Fruit fly (Drosophila melanogaster) whole organism, embryonic: Measurements from ENCODE around the gene Sec24CD.

Experiments
- Abd-B ChIP-seq: fragments of 200-800 bp; sonication (Bioruptor generic); optimal IDR thresholded peaks from 2 replicates; lab custom pipeline; 2018; ENCODE audit warnings: missing biosample characterization, mild to moderate bottlenecking, missing genetic modification characterization, moderate library complexity
- Atf-2 ChIP-seq: fragments of 200-800 bp; sonication (Bioruptor generic); optimal IDR thresholded peaks from 2 replicates; lab custom pipeline; 2016; ENCODE audit warnings: missing biosample characterization, missing genetic modification characterization
- B-H2 ChIP-seq: fragments of 200-800 bp; sonication (Bioruptor generic); optimal IDR thresholded peaks from 2 replicates; lab custom pipeline; 2018; ENCODE audit warnings: missing biosample characterization, mild to moderate bottlenecking, missing genetic modification characterization
- CG10209 ChIP-seq: fragments of 200-800 bp; sonication (Bioruptor generic); optimal IDR thresholded peaks from 3 replicates; lab custom pipeline; 2017; ENCODE audit warnings: missing biosample characterization, mild to moderate bottlenecking, missing genetic modification characterization, missing genetic modification reagents
- CG10321 ChIP-seq: fragments of 200-800 bp; sonication (Bioruptor generic); IDR thresholded peaks from 2 replicates; pipeline ENCODE4 v1.3.6; 2022; ENCODE audit warnings: missing biosample characterization, missing genetic modification characterization
- CG10366 ChIP-seq: fragments of 200-800 bp; sonication (Bioruptor generic); IDR thresholded peaks from 2 replicates; pipeline ENCODE4 v1.3.6; 2022; ENCODE audit warnings: missing biosample characterization, missing genetic modification characterization
- CG10543 ChIP-seq: fragments of 200-800 bp; sonication (Bioruptor generic); optimal IDR thresholded peaks from 3 replicates; lab custom pipeline; 2017; ENCODE audit warnings: missing biosample characterization, mild to moderate bottlenecking, missing genetic modification characterization, moderate library complexity
- CG11723 ChIP-seq: fragments of 200-800 bp; sonication (Bioruptor generic); optimal IDR thresholded peaks from 2 replicates; lab custom pipeline; 2017; ENCODE audit warnings: missing biosample characterization, mild to moderate bottlenecking, missing genetic modification characterization
- CG13287 ChIP-seq: fragments of 200-800 bp; sonication (Bioruptor generic); IDR thresholded peaks from 2 replicates; pipeline ENCODE4 v1.3.6; 2022; ENCODE audit warnings: missing biosample characterization, missing genetic modification characterization; ENCODE audit not compliant: partially characterized antibody
- CG17359 ChIP-seq: fragments of 200-800 bp; sonication (Bioruptor generic); optimal IDR thresholded peaks from 3 replicates; lab custom pipeline; 2018; ENCODE audit warnings: missing biosample characterization, mild to moderate bottlenecking, missing genetic modification characterization, moderate library complexity
- CG17568 ChIP-seq: fragments of 200-800 bp; sonication (Bioruptor generic); optimal IDR thresholded peaks from 2 replicates; lab custom pipeline; 2018; ENCODE audit warnings: missing biosample characterization, mild to moderate bottlenecking, missing genetic modification characterization, moderate library complexity
- CG2889 ChIP-seq: fragments of 200-800 bp; sonication (Bioruptor generic); IDR thresholded peaks from 3 replicates; pipeline ENCODE4 v1.3.6; 2022; ENCODE audit warnings: missing biosample characterization, missing genetic modification characterization
- CG31441 ChIP-seq: fragments of 200-800 bp; sonication (Bioruptor generic); IDR thresholded peaks from 2 replicates; pipeline ENCODE4 v1.3.6; 2022; ENCODE audit warnings: missing biosample characterization, missing genetic modification characterization
- CG3726 ChIP-seq: fragments of 200-800 bp; sonication (Bioruptor generic); IDR thresholded peaks from 3 replicates; pipeline ENCODE4, ENCODE4 v1.3.6; 2022; ENCODE audit warnings: missing biosample characterization, missing genetic modification characterization
- CG3838 ChIP-seq: fragments of 200-800 bp; sonication (Bioruptor generic); optimal IDR thresholded peaks from 3 replicates; lab custom pipeline; 2016; ENCODE audit warnings: missing biosample characterization, missing genetic modification characterization
- CG6175 ChIP-seq: fragments of 200-800 bp; sonication (Bioruptor generic); IDR thresholded peaks from 3 replicates; pipeline ENCODE4 v1.3.6; 2022; ENCODE audit warnings: missing biosample characterization, missing genetic modification characterization
- CG6254 ChIP-seq: fragments of 200-800 bp; sonication (Bioruptor generic); optimal IDR thresholded peaks from 3 replicates; lab custom pipeline; 2017; ENCODE audit warnings: mild to moderate bottlenecking, missing biosample characterization, missing genetic modification reagents, missing genetic modification characterization
- CG6791 ChIP-seq: fragments of 200-800 bp; sonication (Bioruptor generic); IDR thresholded peaks from 3 replicates; pipeline ENCODE4 v1.3.6; 2022; ENCODE audit warnings: missing biosample characterization, missing genetic modification characterization; ENCODE audit not compliant: partially characterized antibody
- CG8478 ChIP-seq: fragments of >200 bp; optimal IDR thresholded peaks from 2 replicates; lab custom pipeline; 2018
- CG9932 ChIP-seq: fragments of 200-800 bp; sonication (Bioruptor generic); IDR thresholded peaks from 2 replicates; pipeline ENCODE4 v1.3.6; 2022; ENCODE audit warnings: missing biosample characterization, missing genetic modification characterization
- Dek ChIP-seq: fragments of 200-800 bp; sonication (Bioruptor generic); optimal IDR thresholded peaks from 3 replicates; lab custom pipeline; 2019; ENCODE audit warnings: missing biosample characterization, mild to moderate bottlenecking, missing genetic modification characterization, moderate library complexity
- E2f2 ChIP-seq: fragments of 200-800 bp; sonication (Bioruptor generic); IDR thresholded peaks from 2 replicates; pipeline ENCODE4 v1.3.6; 2022; ENCODE audit warnings: missing biosample characterization, missing genetic modification characterization
- Hmr ChIP-seq: fragments of 200-800 bp; sonication (Bioruptor generic); optimal IDR thresholded peaks from 3 replicates; lab custom pipeline; 2017; ENCODE audit warnings: mild to moderate bottlenecking, missing biosample characterization, missing genetic modification reagents, missing genetic modification characterization
- Sry-δ ChIP-seq: fragments of 200-800 bp; sonication (Bioruptor generic); optimal IDR thresholded peaks from 2 replicates; lab custom pipeline; 2016; ENCODE audit warnings: missing biosample characterization, missing genetic modification characterization
- Vsx1 ChIP-seq: fragments of 200-800 bp; sonication (Bioruptor generic); optimal IDR thresholded peaks from 2 replicates; lab custom pipeline; 2017; ENCODE audit warnings: missing biosample characterization, mild to moderate bottlenecking, missing genetic modification characterization, missing genetic modification reagents
- Xrp1 ChIP-seq: fragments of 200-800 bp; sonication (Bioruptor generic); IDR thresholded peaks from 2 replicates; pipeline ENCODE4 v1.3.6; 2022; ENCODE audit warnings: missing biosample characterization, missing genetic modification characterization
- caup ChIP-seq: fragments of 200-800 bp; sonication (Bioruptor generic); optimal IDR thresholded peaks from 3 replicates; lab custom pipeline; 2017; ENCODE audit warnings: missing biosample characterization, mild to moderate bottlenecking, missing genetic modification characterization, moderate library complexity; ENCODE audit not compliant: severe bottlenecking
- cg ChIP-seq: fragments of 200-800 bp; sonication (Bioruptor generic); optimal IDR thresholded peaks from 3 replicates; lab custom pipeline; 2019; ENCODE audit warnings: missing biosample characterization, mild to moderate bottlenecking, missing genetic modification characterization, moderate library complexity
- ci ChIP-seq: fragments of 200-800 bp; sonication (Bioruptor generic); IDR thresholded peaks from 3 replicates; pipeline ENCODE4 v1.3.6; 2022; ENCODE audit warnings: missing biosample characterization, missing genetic modification characterization
- crol ChIP-seq: fragments of 200-800 bp; sonication (Bioruptor generic); IDR thresholded peaks from 2 replicates; pipeline ENCODE4 v1.3.6; 2022; ENCODE audit warnings: missing biosample characterization, missing genetic modification characterization
- cwo ChIP-seq: fragments of 200-800 bp; sonication (Bioruptor generic); optimal IDR thresholded peaks from 3 replicates; lab custom pipeline; 2017; ENCODE audit warnings: missing biosample characterization, missing genetic modification characterization, mild to moderate bottlenecking, moderate library complexity, missing genetic modification reagents
- dm ChIP-seq: fragments of 200-800 bp; sonication (Bioruptor generic); optimal IDR thresholded peaks from 3 replicates; lab custom pipeline; 2016; ENCODE audit warnings: missing biosample characterization, missing genetic modification characterization
- emc ChIP-seq: fragments of 200-800 bp; sonication (Bioruptor generic); optimal IDR thresholded peaks from 2 replicates; lab custom pipeline; 2016; ENCODE audit warnings: missing biosample characterization, missing genetic modification characterization
- eve ChIP-seq, 2 experiments: fragments of >200 bp; optimal IDR thresholded peaks; 2 replicates each; lab custom pipeline; 2017; ENCODE audit warnings: missing biosample characterization in 2 of 2, missing genetic modification characterization in 2 of 2
- gem ChIP-seq: fragments of 200-800 bp; sonication (Bioruptor generic); optimal IDR thresholded peaks from 2 replicates; lab custom pipeline; 2019; ENCODE audit warnings: missing biosample characterization, mild to moderate bottlenecking, missing genetic modification characterization, moderate library complexity
- her ChIP-seq: fragments of 200-800 bp; sonication (Bioruptor generic); optimal IDR thresholded peaks from 2 replicates; lab custom pipeline; 2016; ENCODE audit warnings: missing biosample characterization, missing genetic modification characterization
- jigr1 ChIP-seq: fragments of 200-800 bp; sonication (Bioruptor generic); IDR thresholded peaks from 3 replicates; pipeline ENCODE4 v1.3.6; 2022; ENCODE audit warnings: missing biosample characterization, missing genetic modification characterization
- ken ChIP-seq: fragments of 200-800 bp; sonication (Bioruptor generic); IDR thresholded peaks from 3 replicates; pipeline ENCODE4 v1.3.6; 2022; ENCODE audit warnings: missing biosample characterization, missing genetic modification characterization
- klu ChIP-seq: fragments of 200-800 bp; sonication (Bioruptor generic); IDR thresholded peaks from 2 replicates; pipeline ENCODE4 v1.3.6; 2022; ENCODE audit warnings: missing biosample characterization, missing genetic modification characterization
- ranshi ChIP-seq: fragments of 200-800 bp; sonication (Bioruptor generic); IDR thresholded peaks from 2 replicates; pipeline ENCODE4 v1.3.6; 2022; ENCODE audit warnings: missing biosample characterization, missing genetic modification characterization
- sd ChIP-seq: fragments of 200-800 bp; sonication (Bioruptor generic); optimal IDR thresholded peaks from 3 replicates; lab custom pipeline; 2018; ENCODE audit warnings: missing biosample characterization, mild to moderate bottlenecking, missing genetic modification characterization, moderate library complexity
- seq ChIP-seq: fragments of 200-800 bp; sonication (Bioruptor generic); IDR thresholded peaks from 2 replicates; pipeline ENCODE4 v1.3.6; 2022; ENCODE audit warnings: missing biosample characterization, missing genetic modification characterization
- shn ChIP-seq: fragments of 200-800 bp; sonication (Bioruptor generic); optimal IDR thresholded peaks from 3 replicates; lab custom pipeline; 2016; ENCODE audit warnings: missing biosample characterization, missing genetic modification characterization
- slou ChIP-seq: fragments of 200-800 bp; sonication (Bioruptor generic); optimal IDR thresholded peaks from 3 replicates; lab custom pipeline; 2016; ENCODE audit warnings: missing biosample characterization, missing genetic modification characterization
- so ChIP-seq: fragments of 200-800 bp; sonication (Bioruptor generic); IDR thresholded peaks from 3 replicates; pipeline ENCODE4 v1.3.6; 2022; ENCODE audit warnings: missing biosample characterization, missing genetic modification characterization
- sob ChIP-seq: fragments of 200-800 bp; sonication (Bioruptor generic); IDR thresholded peaks from 2 replicates; pipeline ENCODE4 v1.3.6; 2022; ENCODE audit warnings: missing biosample characterization, missing genetic modification characterization
- sqz ChIP-seq: fragments of 200-800 bp; sonication (Bioruptor generic); optimal IDR thresholded peaks from 3 replicates; lab custom pipeline; 2018; ENCODE audit warnings: missing biosample characterization, mild to moderate bottlenecking, missing genetic modification characterization
- sug ChIP-seq: fragments of 200-800 bp; optimal IDR thresholded peaks from 2 replicates; lab custom pipeline; 2019; ENCODE audit warnings: missing biosample characterization, mild to moderate bottlenecking, missing genetic modification characterization, moderate library complexity
- tup ChIP-seq: fragments of 200-800 bp; sonication (Bioruptor generic); optimal IDR thresholded peaks from 2 replicates; lab custom pipeline; 2016; ENCODE audit warnings: missing biosample characterization, mild to moderate bottlenecking, missing genetic modification characterization, moderate library complexity

The Sec24CD gene

DNA sequence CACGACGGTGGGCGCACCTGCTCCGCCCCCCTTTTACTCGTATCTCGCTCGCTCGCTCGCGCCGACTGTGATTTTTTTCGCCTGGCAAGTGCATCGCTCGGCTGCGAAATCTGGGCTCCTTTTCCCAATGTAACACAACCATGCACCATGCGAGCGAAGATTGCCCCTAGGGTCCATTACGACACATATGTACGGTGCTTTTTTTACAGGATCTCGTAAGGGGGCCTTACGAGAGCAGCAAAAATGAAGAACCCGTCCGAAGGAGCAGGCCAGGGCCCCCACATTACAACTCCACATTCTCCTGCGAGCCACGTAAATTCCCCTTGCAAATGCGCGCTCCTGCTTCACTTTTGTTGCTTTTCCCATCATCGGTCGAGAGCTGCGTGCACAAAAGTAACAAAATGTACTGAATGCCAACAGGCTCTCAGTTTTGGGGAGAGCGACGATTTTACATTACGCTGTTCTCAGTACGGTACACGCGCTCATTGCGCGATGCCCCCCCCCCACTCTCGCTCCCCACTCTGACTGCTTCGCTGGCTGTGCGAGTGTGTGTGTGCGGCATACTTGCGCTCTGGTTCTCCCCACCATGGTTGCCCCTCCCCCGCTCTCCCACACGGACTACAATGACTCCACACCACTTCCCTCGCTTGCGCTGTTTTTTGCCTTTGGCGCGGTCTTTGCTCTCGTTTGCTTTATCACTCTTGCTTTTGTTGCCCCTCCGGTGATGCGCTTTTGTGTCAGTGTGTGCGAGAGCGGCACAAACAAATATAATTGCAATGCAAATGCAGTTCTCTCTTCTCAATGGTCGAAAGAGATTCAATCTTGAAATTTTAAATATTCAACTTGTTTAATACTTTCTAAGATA is 33.6 kb downstream of the Sec24CD start (continued):
- TF ChIP-seq dm (GFP tag; lab: Kevin White, UChicago), result no peak
- no peak for TF ChIP-seq klu (GFP tag; lab: Robert Waterston, UW)
- no peak for TF ChIP-seq Dek
- TF ChIP-seq CG6175 (GFP tag; lab: Robert Waterston, UW), result peak; percentile 53; the same call in 1 of the 3 replicates
- TF ChIP-seq CG17359 (tag; lab: Kevin White, UChicago), result no peak
- TF ChIP-seq gem (tag; lab: Kevin White, UChicago), result no peak
- TF ChIP-seq sqz (GFP tag; lab: Kevin White, UChicago), result peak; percentile 70
- TF ChIP-seq CG31441 (GFP tag; lab: Robert Waterston, UW), result no peak
- no peak for TF ChIP-seq slou (GFP tag; lab: Kevin White, UChicago)
- no peak for TF ChIP-seq jigr1
- TF ChIP-seq CG3838 (GFP tag; lab: Kevin White, UChicago), result no peak
- TF ChIP-seq emc (GFP tag; lab: Kevin White, UChicago), result no peak
- no peak for TF ChIP-seq Sry-δ (GFP tag; lab: Kevin White, UChicago)
- TF ChIP-seq Xrp1 (GFP tag; lab: Robert Waterston, UW), result 0 out of 2 replicates have a peak, but pooled peaks have one; percentile 6
- TF ChIP-seq CG10321 (GFP tag; lab: Robert Waterston, UW), result peak; percentile 46; the same call in 1 of the 2 replicates
- TF ChIP-seq CG13287 (GFP tag; lab: Robert Waterston, UW), result peak; percentile 66
- TF ChIP-seq tup (GFP tag; lab: Kevin White, UChicago), result no peak
- no peak for TF ChIP-seq Vsx1 (GFP tag; lab: Kevin White, UChicago)
- peak; percentile 21 for TF ChIP-seq Abd-B (GFP tag; lab: Kevin White, UChicago)
- TF ChIP-seq CG9932 (GFP tag; lab: Robert Waterston, UW), result no peak
- TF ChIP-seq CG10209 (GFP tag; lab: Kevin White, UChicago), result no peak
- TF ChIP-seq sug (tag; lab: Kevin White, UChicago), result peak; percentile 34
- peak; percentile 90 for TF ChIP-seq cg (GFP tag; lab: Kevin White, UChicago)
- peak; percentile 33; the same call in 1 of the 2 replicates for TF ChIP-seq sob (GFP tag; lab: Robert Waterston, UW)
- no peak for TF ChIP-seq shn (GFP tag; lab: Kevin White, UChicago)
- TF ChIP-seq caup (GFP tag; lab: Kevin White, UChicago), result peak; percentile 21
- no peak for TF ChIP-seq E2f2 (GFP tag; lab: Robert Waterston, UW)
- peak; percentile 100 for TF ChIP-seq crol (GFP tag; lab: Robert Waterston, UW)
- peak; percentile 8 for TF ChIP-seq cwo
- TF ChIP-seq CG2889, result no peak
- no peak for TF ChIP-seq CG3726
- TF ChIP-seq CG8478 (lab: Kevin White, UChicago), result no peak
- peak; percentile 4; the same call in 1 of the 3 replicates for TF ChIP-seq ken (GFP tag; lab: Robert Waterston, UW)
- TF ChIP-seq her (GFP tag; lab: Kevin White, UChicago), result no peak
- peak; percentile 8 for TF ChIP-seq CG11723 (GFP tag; lab: Kevin White, UChicago)
- peak; percentile 31 for TF ChIP-seq CG6254
- no peak for TF ChIP-seq so
- TF ChIP-seq CG10543 (GFP tag; lab: Kevin White, UChicago), result peak; percentile 53
- no peak for TF ChIP-seq CG10366 (GFP tag; lab: Robert Waterston, UW)
- no peak for TF ChIP-seq eve (GFP tag; optimal IDR thresholded peaks at IDR 0.05; lab: Kevin White, UChicago)
- no peak for TF ChIP-seq CG17568 (GFP tag; lab: Kevin White, UChicago)
- TF ChIP-seq Hmr (GFP tag; lab: Kevin White, UChicago), result no peak
- peak; percentile 77 for TF ChIP-seq sd (tag; lab: Kevin White, UChicago)
- 0 out of 2 replicates have a peak, but pooled peaks have one; percentile 13 for TF ChIP-seq seq (GFP tag; lab: Robert Waterston, UW)
- peak; percentile 27; the same call in 1 of the 2 replicates for TF ChIP-seq ranshi
- no peak for TF ChIP-seq Atf-2 (GFP tag; lab: Kevin White, UChicago)
- peak; percentile 50; the same call in 1 of the 3 replicates for TF ChIP-seq CG6791
- TF ChIP-seq B-H2 (GFP tag; lab: Kevin White, UChicago), result no peak
- TF ChIP-seq ci (GFP tag; lab: Robert Waterston, UW), result peak; percentile 76
